Worm (Caenorhabditis elegans): ENCODE measurements around the gene nhr-63.

nhr-63 gene

DNA sequence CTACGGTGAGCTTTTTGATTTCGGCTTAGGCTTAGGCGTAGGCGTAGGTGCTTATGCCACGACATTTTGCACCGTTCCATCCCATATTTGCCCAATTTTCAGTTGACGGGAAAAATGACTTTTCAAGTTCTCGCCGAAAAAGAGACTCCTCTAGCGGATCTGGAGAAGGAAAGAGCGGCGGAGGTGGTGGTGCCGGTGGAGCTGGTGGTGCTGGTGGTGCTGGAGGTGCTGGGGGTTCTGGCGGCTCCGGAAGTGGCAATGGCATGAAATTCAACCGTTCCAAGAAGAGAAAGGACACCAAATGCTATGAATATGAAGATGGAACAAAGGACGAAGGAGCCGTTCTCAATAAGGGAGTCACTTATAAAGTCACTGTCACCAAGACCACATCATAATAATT is 44.7 kb downstream of the nhr-63 start:
- 0 out of 2 replicates have a peak, but pooled peaks have one; percentile 7 for TF ChIP-seq tbx-11 (GFP tag; IDR thresholded peaks at IDR 0.05)
- no peak for TF ChIP-seq ceh-36 (tag; optimal IDR thresholded peaks at IDR 0.05)

DNA sequence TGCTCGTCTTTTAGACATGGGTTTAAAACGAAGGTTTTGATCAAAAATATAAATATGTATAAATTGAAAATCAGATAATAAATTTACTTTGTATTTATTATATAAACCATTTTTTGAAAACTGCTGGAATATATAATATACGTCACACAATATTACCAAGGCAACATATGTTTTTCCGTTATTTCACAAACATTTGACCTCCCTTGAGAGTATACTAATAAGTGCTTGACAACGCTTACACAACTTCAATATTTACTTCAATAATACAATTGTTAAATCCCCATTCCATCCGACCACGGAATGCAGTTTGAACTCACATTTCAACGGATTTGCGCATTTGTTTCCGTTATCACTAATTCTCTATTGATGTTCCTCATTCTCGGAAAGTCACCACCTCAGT is 45.1 kb downstream of the nhr-63 start, which contains the start of gene str-198:
Gene str-198 (plus strand): TSS at position 301 of the 400 bp plus-strand sequence.
- TF ChIP-seq scrt-1 (GFP tag; IDR thresholded peaks at IDR 0.05) = no peak
- no peak for TF ChIP-seq tbx-11 (GFP tag; IDR thresholded peaks at IDR 0.05)
- no peak for TF ChIP-seq B0310.2 (tag; optimal IDR thresholded peaks at IDR 0.05)
- no peak for TF ChIP-seq aly-1 (tag; optimal IDR thresholded peaks at IDR 0.05)
- no peak for TF ChIP-seq F13C5.2 (tag; optimal IDR thresholded peaks at IDR 0.05)
- TF ChIP-seq sea-1 (GFP tag; conservative IDR thresholded peaks at IDR 0.05) = no peak

DNA sequence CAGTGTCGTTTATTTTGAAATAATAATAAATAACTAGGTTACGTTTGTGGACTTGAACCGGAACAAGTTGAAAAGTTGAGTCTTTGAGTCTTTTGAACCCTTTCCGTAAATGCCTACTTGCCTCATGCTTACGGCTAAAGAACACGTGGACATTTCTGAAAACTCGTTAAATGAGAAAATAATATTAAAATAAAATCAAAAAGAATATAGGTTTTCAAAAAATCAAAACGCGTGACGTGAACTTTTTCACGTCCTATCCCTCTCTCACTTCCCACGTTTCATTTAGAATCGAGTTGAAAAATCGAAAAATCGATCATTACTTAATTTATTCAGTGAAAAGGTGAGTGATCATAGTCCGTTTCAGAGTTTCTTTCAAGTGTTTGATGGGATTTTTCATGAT is 46.8 kb downstream of the nhr-63 start, which contains the start of gene best-12:
Gene best-12 (plus strand): TSS at position 301 of the 400 bp plus-strand sequence.
- no peak for TF ChIP-seq tbx-11 (GFP tag; IDR thresholded peaks at IDR 0.05)
- TF ChIP-seq pes-1 (GFP tag; IDR thresholded peaks at IDR 0.05) = no peak
- no peak for TF ChIP-seq sea-1 (GFP tag; conservative IDR thresholded peaks at IDR 0.05)
- no peak for TF ChIP-seq scrt-1 (GFP tag; IDR thresholded peaks at IDR 0.05)
- TF ChIP-seq ceh-13 (GFP tag; optimal IDR thresholded peaks at IDR 0.05) = no peak
- TF ChIP-seq flt-1 (GFP tag; IDR thresholded peaks at IDR 0.05) = no peak
- no peak for TF ChIP-seq ceh-36 (tag; optimal IDR thresholded peaks at IDR 0.05)

DNA sequence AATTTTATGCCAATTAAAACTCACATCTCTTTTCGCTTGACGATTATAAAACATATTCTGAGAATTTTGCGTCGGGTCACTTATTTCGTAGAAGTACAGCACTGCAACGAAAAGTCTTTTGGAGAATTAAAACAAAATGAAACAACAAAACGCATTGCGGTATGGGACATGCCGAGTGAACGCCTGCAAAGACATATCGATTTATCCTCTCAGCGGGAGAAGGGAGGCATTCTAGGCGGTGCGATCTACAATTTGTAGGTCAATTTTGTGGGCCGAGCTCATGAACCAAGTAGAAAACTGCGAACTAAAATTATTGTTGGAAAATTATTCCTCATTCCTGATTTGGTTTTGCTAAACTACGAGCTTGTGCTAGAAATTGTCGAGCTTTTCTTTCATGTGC is 51.0 kb downstream of the nhr-63 start, which contains the start of gene F14H3.3:
Gene F14H3.3 (minus strand): TSS at position 101 of the 400 bp plus-strand sequence.
- TF ChIP-seq ets-7 (tag; optimal IDR thresholded peaks at IDR 0.05) (no peak), flt-1 (GFP tag; IDR thresholded peaks at IDR 0.05) (no peak), B0310.2 (tag; optimal IDR thresholded peaks at IDR 0.05) (no peak), tbx-11 (GFP tag; IDR thresholded peaks at IDR 0.05) (no peak), pes-1 (GFP tag; IDR thresholded peaks at IDR 0.05) (no peak), hnd-1 (tag; optimal IDR thresholded peaks at IDR 0.05) (no peak), tbx-37 (GFP tag; conservative IDR thresholded peaks at IDR 0.05) (no peak), aly-1 (tag; optimal IDR thresholded peaks at IDR 0.05) (no peak), scrt-1 (GFP tag; IDR thresholded peaks at IDR 0.05) (no peak), hmbx-1 (tag; optimal IDR thresholded peaks at IDR 0.05) (no peak)

All from whole organism, early embryonic.